Worm (Caenorhabditis elegans): ENCODE results near the gene str-222.

ce11 chrV:1666904-1667303 is 30.9 kb downstream of the str-222 start, which contains the start of gene K04F1.8:
- TF ChIP-seq blmp-1 (tag; optimal IDR thresholded peaks at IDR 0.05) (no peak), egl-27 (tag; optimal IDR thresholded peaks at IDR 0.05) (no peak), ztf-11 (tag; optimal IDR thresholded peaks at IDR 0.05) (no peak), snu-23 (GFP tag; optimal IDR thresholded peaks at IDR 0.05) (no peak), swsn-7 (tag; optimal IDR thresholded peaks at IDR 0.05) (no peak), ama-1 (optimal IDR thresholded peaks at IDR 0.05) (no peak), egl-13 (tag; optimal IDR thresholded peaks at IDR 0.05) (no peak), lin-15B (tag; optimal IDR thresholded peaks at IDR 0.05) (no peak), snpc-4 (tag; optimal IDR thresholded peaks at IDR 0.05) (no peak), lin-39 (tag; optimal IDR thresholded peaks at IDR 0.05) (no peak), sptf-1 (tag; optimal IDR thresholded peaks at IDR 0.05) (no peak), nhr-28 (tag; optimal IDR thresholded peaks at IDR 0.05) (no peak)

All from whole organism, L1 larva.